Fruit fly (Drosophila melanogaster) S2 (cell line): Measurements from ENCODE around the gene Or69a.

Experiments
- CG8478 ChIP-seq: fragments of >200 bp; optimal IDR thresholded peaks from 2 replicates; lab custom pipeline; 2018
- CTCF ChIP-seq, 2 experiments: fragments of >200 bp; optimal IDR thresholded peaks; 2 replicates each; lab custom pipeline; 2018

dm6 chr3L:13014693-13015092 is 47.2 kb upstream of the Or69a start:
- TF ChIP-seq CG8478 (lab: Kevin White, UChicago) (no peak), CTCF (optimal IDR thresholded peaks at IDR 0.05; lab: Kevin White, UChicago) (no peak)
